Fruit fly (Drosophila melanogaster): ENCODE data around the gene CG31115.

CG31115 gene

dm6 chr3R:25033142-25033586, 3.6 kb upstream of the CG31115 start, which contains the start of gene Smg6 (continued):
- TF ChIP-seq CG10267 (tag; optimal IDR thresholded peaks at IDR 0.05) (peak; percentile 46), E2f2 (GFP tag; IDR thresholded peaks at IDR 0.05) (peak; percentile 96)

dm6 chr3R:25039028-25039476, 2.3 kb downstream of the CG31115 start, which contains the start of the genes Ythdf and bai:
TSS of gene Ythdf (minus strand) at chr3R:25039249.
TSS of gene bai (plus strand) at chr3R:25039374.
- TF ChIP-seq CG11398 (GFP tag; optimal IDR thresholded peaks at IDR 0.05): peak; percentile 2
- TF ChIP-seq crp (GFP tag; optimal IDR thresholded peaks at IDR 0.05): peak in 1 of 2 experiments; percentile 42
- TF ChIP-seq CG14860 (GFP tag; IDR thresholded peaks at IDR 0.05; ENCODE audit: partially characterized antibody): peak; percentile 86
- no peak for TF ChIP-seq HLH3B (GFP tag; IDR thresholded peaks at IDR 0.05)
- TF ChIP-seq bbx (GFP tag; IDR thresholded peaks at IDR 0.05; ENCODE audit: partially characterized antibody): peak; percentile 69
- TF ChIP-seq Trl (optimal IDR thresholded peaks at IDR 0.05): no peak
- TF ChIP-seq Trl (GFP tag; optimal IDR thresholded peaks at IDR 0.05): peak; percentile 31
- TF ChIP-seq CG10267 (tag; optimal IDR thresholded peaks at IDR 0.05): peak; percentile 98
- peak; percentile 18 for TF ChIP-seq CG10654 (GFP tag; optimal IDR thresholded peaks at IDR 0.05)
- TF ChIP-seq Med (GFP tag): peak; percentile 73
- peak; percentile 38 for TF ChIP-seq pho (GFP tag; optimal IDR thresholded peaks at IDR 0.05)
- TF ChIP-seq Oli (tag; optimal IDR thresholded peaks at IDR 0.05): no peak
- TF ChIP-seq Dip2 (GFP tag; IDR thresholded peaks at IDR 0.05): no peak
- TF ChIP-seq CG12942 (GFP tag; optimal IDR thresholded peaks at IDR 0.05): peak; percentile 34
- TF ChIP-seq dpn (GFP tag; optimal IDR thresholded peaks at IDR 0.05): peak; percentile 47 to 54
- TF ChIP-seq CG9437 (GFP tag; optimal IDR thresholded peaks at IDR 0.05): no peak
- peak; percentile 60 for TF ChIP-seq CG30020 (tag; optimal IDR thresholded peaks at IDR 0.05)
- TF ChIP-seq so (GFP tag; IDR thresholded peaks at IDR 0.05): no peak
- TF ChIP-seq ems (GFP tag; optimal IDR thresholded peaks at IDR 0.05): peak; percentile 15
- peak; percentile 74; the same call in 2 of the 3 replicates for TF ChIP-seq Opbp (GFP tag; IDR thresholded peaks at IDR 0.05; ENCODE audit: partially characterized antibody)
- no peak for TF ChIP-seq NC2α (GFP tag; optimal IDR thresholded peaks at IDR 0.05)
- peak; percentile 78 for TF ChIP-seq HmgZ (tag; optimal IDR thresholded peaks at IDR 0.05)
- TF ChIP-seq Bteb2 (GFP tag; optimal IDR thresholded peaks at IDR 0.05): peak; percentile 53
- peak; percentile 27 for TF ChIP-seq Dad (GFP tag; optimal IDR thresholded peaks at IDR 0.05)
- peak; percentile 84 for TF ChIP-seq CG16813 (GFP tag; IDR thresholded peaks at IDR 0.05; ENCODE audit: partially characterized antibody)
- peak; percentile 12 for TF ChIP-seq slp2 (GFP tag; optimal IDR thresholded peaks at IDR 0.05)
- peak; percentile 61 for TF ChIP-seq CHES-1-like (GFP tag; optimal IDR thresholded peaks at IDR 0.05)
- no peak for TF ChIP-seq cwo (GFP tag; optimal IDR thresholded peaks at IDR 0.05)
- peak; percentile 55; the same call in 1 of the 3 replicates for TF ChIP-seq CG7963 (GFP tag; IDR thresholded peaks at IDR 0.05; ENCODE audit: partially characterized antibody)
- peak; percentile 91 for TF ChIP-seq CG13287 (GFP tag; IDR thresholded peaks at IDR 0.05; ENCODE audit: partially characterized antibody)
- peak; percentile 13 for TF ChIP-seq CG34376 (GFP tag; optimal IDR thresholded peaks at IDR 0.05)
- TF ChIP-seq zen (tag; optimal IDR thresholded peaks at IDR 0.05): peak; percentile 48
- TF ChIP-seq MBD-R2 (GFP tag; IDR thresholded peaks at IDR 0.05): peak; percentile 59
- TF ChIP-seq CG10979 (tag; optimal IDR thresholded peaks at IDR 0.05): peak; percentile 1
- no peak for TF ChIP-seq Lim3 (GFP tag; IDR thresholded peaks at IDR 0.05)
- peak; percentile 15 for TF ChIP-seq vfl (GFP tag; optimal IDR thresholded peaks at IDR 0.05)
- peak; percentile 35 for TF ChIP-seq ewg (GFP tag; optimal IDR thresholded peaks at IDR 0.05)
- TF ChIP-seq CG4854 (GFP tag; optimal IDR thresholded peaks at IDR 0.05): peak; percentile 4
- TF ChIP-seq Fer1 (GFP tag; optimal IDR thresholded peaks at IDR 0.05): peak; percentile 14
- TF ChIP-seq nmo (GFP tag; optimal IDR thresholded peaks at IDR 0.05): peak; percentile 81
- TF ChIP-seq slou (GFP tag; optimal IDR thresholded peaks at IDR 0.05): peak; percentile 37
- TF ChIP-seq Dp (GFP tag; optimal IDR thresholded peaks at IDR 0.05): peak; percentile 47
- TF ChIP-seq CG13296 (GFP tag; optimal IDR thresholded peaks at IDR 0.05): no peak
- TF ChIP-seq dm (GFP tag; optimal IDR thresholded peaks at IDR 0.05): peak; percentile 28
- no peak for TF ChIP-seq B-H2 (GFP tag; optimal IDR thresholded peaks at IDR 0.05)
- no peak for TF ChIP-seq Ravus (GFP tag; IDR thresholded peaks at IDR 0.05)
- TF ChIP-seq maf-S (GFP tag; optimal IDR thresholded peaks at IDR 0.05): peak; percentile 43
